Worm (Caenorhabditis elegans): ENCODE results near the gene wrt-5.

- no peak for TF ChIP-seq klf-2 (GFP tag; conservative IDR thresholded peaks at IDR 0.05)
- no peak for TF ChIP-seq tab-1 (GFP tag; IDR thresholded peaks at IDR 0.05)
- no peak for TF ChIP-seq ref-1 (GFP tag; conservative IDR thresholded peaks at IDR 0.05)
Observed at ce11 chrIV:4074610-4075009, 23.2 kb upstream of the wrt-5 start, which contains the start of gene W03D2.9.

Measured in whole organism, midembryonic.